Worm (Caenorhabditis elegans): Measurements from ENCODE around the gene Y62F5A.10.

Gene Y62F5A.10

ce11 chrII:11486698-11487234 is 34.6 kb upstream of the Y62F5A.10 start, which contains the start of gene ttr-18:
Gene ttr-18, minus strand, starts transcription at chrII:11486748.
- TF ChIP-seq fkh-10 (GFP tag; optimal IDR thresholded peaks at IDR 0.05) (no peak), nhr-28 (tag; optimal IDR thresholded peaks at IDR 0.05) (no peak), unc-39 (tag; optimal IDR thresholded peaks at IDR 0.05) (no peak), egl-27 (tag; optimal IDR thresholded peaks at IDR 0.05) (peak; percentile 12), R02D3.7 (tag; optimal IDR thresholded peaks at IDR 0.05) (no peak), pqm-1 (tag; optimal IDR thresholded peaks at IDR 0.05) (no peak), ztf-11 (tag; optimal IDR thresholded peaks at IDR 0.05) (no peak), mdl-1 (tag; optimal IDR thresholded peaks at IDR 0.05) (no peak), ama-1 (optimal IDR thresholded peaks at IDR 0.05) (no peak), ceh-28 (tag; optimal IDR thresholded peaks at IDR 0.05) (no peak), lin-15B (tag; optimal IDR thresholded peaks at IDR 0.05) (no peak), lin-39 (tag; optimal IDR thresholded peaks at IDR 0.05) (no peak), nhr-23 (tag; optimal IDR thresholded peaks at IDR 0.05) (peak; percentile 4), ztf-4 (tag; optimal IDR thresholded peaks at IDR 0.05) (no peak), nfya-1 (tag; optimal IDR thresholded peaks at IDR 0.05; ENCODE audit: insufficient read depth) (no peak), sea-2 (GFP tag; optimal IDR thresholded peaks at IDR 0.05) (no peak), skn-1 (tag; optimal IDR thresholded peaks at IDR 0.05) (no peak), nhr-77 (tag; optimal IDR thresholded peaks at IDR 0.05) (no peak), fkh-2 (tag; optimal IDR thresholded peaks at IDR 0.05) (no peak), pha-4 (tag; optimal IDR thresholded peaks at IDR 0.05) (no peak), nhr-76 (tag; optimal IDR thresholded peaks at IDR 0.05) (no peak), lsy-12 (tag; optimal IDR thresholded peaks at IDR 0.05) (no peak), nhr-25 (tag; optimal IDR thresholded peaks at IDR 0.05) (peak; percentile 37)

ce11 chrII:11487999-11488398 is 33.4 kb upstream of the Y62F5A.10 start, which contains the start of gene B0334.13:
Gene B0334.13, plus strand, starts transcription at chrII:11488299.
- TF ChIP-seq lsy-12 (tag; optimal IDR thresholded peaks at IDR 0.05), result no peak
- TF ChIP-seq lin-15B (tag; optimal IDR thresholded peaks at IDR 0.05), result no peak
- peak; percentile 43 for TF ChIP-seq nhr-25 (tag; optimal IDR thresholded peaks at IDR 0.05)
- TF ChIP-seq ceh-28 (tag; optimal IDR thresholded peaks at IDR 0.05), result no peak
- TF ChIP-seq ama-1 (optimal IDR thresholded peaks at IDR 0.05), result no peak
- no peak for TF ChIP-seq jun-1 (tag; optimal IDR thresholded peaks at IDR 0.05)
- TF ChIP-seq daf-12 (tag; optimal IDR thresholded peaks at IDR 0.05), result no peak
- TF ChIP-seq snpc-4 (tag; optimal IDR thresholded peaks at IDR 0.05), result no peak
- TF ChIP-seq elt-1 (tag; optimal IDR thresholded peaks at IDR 0.05), result peak; percentile 13
- no peak for TF ChIP-seq egl-27 (tag; optimal IDR thresholded peaks at IDR 0.05)

- TF ChIP-seq snpc-4 (tag; optimal IDR thresholded peaks at IDR 0.05) (no peak), aly-2 (tag; optimal IDR thresholded peaks at IDR 0.05) (no peak), fkh-10 (GFP tag; optimal IDR thresholded peaks at IDR 0.05) (no peak), lsy-12 (tag; optimal IDR thresholded peaks at IDR 0.05) (peak; percentile 7), skn-1 (tag; optimal IDR thresholded peaks at IDR 0.05) (no peak), nhr-23 (tag; optimal IDR thresholded peaks at IDR 0.05) (peak; percentile 38), nfya-1 (tag; optimal IDR thresholded peaks at IDR 0.05; ENCODE audit: insufficient read depth) (peak; percentile 1), nhr-25 (tag; optimal IDR thresholded peaks at IDR 0.05) (peak; percentile 87), nhr-77 (tag; optimal IDR thresholded peaks at IDR 0.05) (no peak), nhr-12 (tag; optimal IDR thresholded peaks at IDR 0.05) (no peak), pqm-1 (tag; optimal IDR thresholded peaks at IDR 0.05) (peak; percentile 62), ztf-11 (tag; optimal IDR thresholded peaks at IDR 0.05) (no peak), elt-1 (tag; optimal IDR thresholded peaks at IDR 0.05) (no peak), egl-5 (tag; optimal IDR thresholded peaks at IDR 0.05) (no peak), lin-39 (tag; optimal IDR thresholded peaks at IDR 0.05) (no peak), fos-1 (tag; optimal IDR thresholded peaks at IDR 0.05) (no peak), lin-15B (tag; optimal IDR thresholded peaks at IDR 0.05) (no peak), ceh-16 (tag; optimal IDR thresholded peaks at IDR 0.05) (no peak), ztf-4 (tag; optimal IDR thresholded peaks at IDR 0.05) (no peak), nhr-237 (tag; optimal IDR thresholded peaks at IDR 0.05) (no peak), mml-1 (tag; optimal IDR thresholded peaks at IDR 0.05) (no peak), ceh-82 (tag; optimal IDR thresholded peaks at IDR 0.05) (no peak), nhr-28 (tag; optimal IDR thresholded peaks at IDR 0.05) (no peak), nhr-76 (tag; optimal IDR thresholded peaks at IDR 0.05) (no peak), hmg-11 (tag; optimal IDR thresholded peaks at IDR 0.05) (no peak), ceh-28 (tag; optimal IDR thresholded peaks at IDR 0.05) (peak; percentile 9), jun-1 (tag; optimal IDR thresholded peaks at IDR 0.05) (peak; percentile 4), eor-1 (tag; optimal IDR thresholded peaks at IDR 0.05) (no peak), egl-27 (tag; optimal IDR thresholded peaks at IDR 0.05) (no peak), unc-62 (GFP tag; optimal IDR thresholded peaks at IDR 0.05) (no peak), R02D3.7 (tag; optimal IDR thresholded peaks at IDR 0.05) (no peak), pha-4 (tag; optimal IDR thresholded peaks at IDR 0.05) (no peak), sea-2 (GFP tag; optimal IDR thresholded peaks at IDR 0.05) (no peak)
These were observed 28.6 kb upstream of the Y62F5A.10 start, which contains the start of gene hacl-1 for ce11 chrII:11492843-11493242. Gene hacl-1, minus strand, starts transcription at chrII:11492963.

Measured in whole organism, L3 larva.